Worm (Caenorhabditis elegans) whole organism, L2 larva: ENCODE results near the gene clec-266.
A peak's percentile ranks its signal among the peaks of the same experiment; 100 is the strongest.

Source experiments
- C34F6.9 ChIP-seq: fragments of 150-350 bp; optimal IDR thresholded peaks from 2 replicates; lab custom pipeline; 2014; ENCODE audit warnings: missing biosample characterization, missing genetic modification characterization
- F13H6.1 ChIP-seq: sonication (generic microtip); optimal IDR thresholded peaks from 2 replicates; lab custom pipeline; 2016; ENCODE audit warnings: missing genetic modification characterization, missing compliant biosample characterization
- ZK546.5 ChIP-seq: sonication (generic microtip); optimal IDR thresholded peaks from 2 replicates; lab custom pipeline; 2017; ENCODE audit warnings: missing biosample characterization, missing genetic modification characterization
- aly-2 ChIP-seq: fragments of 150-350 bp; optimal IDR thresholded peaks from 2 replicates; lab custom pipeline; 2014; ENCODE audit warnings: missing biosample characterization, missing genetic modification characterization
- blmp-1 ChIP-seq: sonication (generic microtip); optimal IDR thresholded peaks from 2 replicates; lab custom pipeline; 2017; ENCODE audit warnings: missing genetic modification characterization, mild to moderate bottlenecking, missing compliant biosample characterization, antibody characterized with exemption, moderate library complexity; ENCODE audit not compliant: insufficient read depth
- ceh-82 ChIP-seq: fragments of 150-350 bp; optimal IDR thresholded peaks from 2 replicates; lab custom pipeline; 2014; ENCODE audit warnings: missing biosample characterization, missing genetic modification characterization
- crh-2 ChIP-seq: sonication (generic microtip); optimal IDR thresholded peaks from 2 replicates; lab custom pipeline; 2017; ENCODE audit warnings: missing biosample characterization, missing genetic modification characterization
- egl-27 ChIP-seq: sonication (generic microtip); optimal IDR thresholded peaks from 3 replicates; lab custom pipeline; 2017; ENCODE audit warnings: missing biosample characterization, missing genetic modification reagents, missing genetic modification characterization
- elt-1 ChIP-seq: fragments of 150-350 bp; optimal IDR thresholded peaks from 2 replicates; lab custom pipeline; 2014; ENCODE audit warnings: missing biosample characterization, missing genetic modification characterization
- elt-3 ChIP-seq: sonication (generic microtip); optimal IDR thresholded peaks from 2 replicates; lab custom pipeline; 2017; ENCODE audit warnings: missing biosample characterization, missing genetic modification characterization
- fos-1 ChIP-seq: fragments of 150-350 bp; optimal IDR thresholded peaks from 2 replicates; lab custom pipeline; 2014; ENCODE audit warnings: missing biosample characterization, missing genetic modification characterization
- gmeb-1 ChIP-seq: fragments of 150-350 bp; optimal IDR thresholded peaks from 2 replicates; lab custom pipeline; 2014; ENCODE audit warnings: missing biosample characterization, missing genetic modification characterization
- lin-11 ChIP-seq: fragments of 150-350 bp; sonication (generic microtip); optimal IDR thresholded peaks from 2 replicates; lab custom pipeline; 2014; ENCODE audit warnings: missing biosample characterization, missing genetic modification characterization, inconsistent platforms, mixed read lengths
- lin-13 ChIP-seq: fragments of 150-350 bp; optimal IDR thresholded peaks from 2 replicates; lab custom pipeline; 2014; ENCODE audit warnings: missing biosample characterization, missing genetic modification reagents, missing genetic modification characterization
- lsy-2 ChIP-seq, 2 experiments: fragments of 150-350 bp in 1 of 2; sonication (generic microtip) in 1 of 2; optimal IDR thresholded peaks; 2 replicates each; lab custom pipeline; 2014 to 2017; ENCODE audit warnings: missing biosample characterization in 2 of 2, missing genetic modification characterization in 2 of 2
- mab-5 ChIP-seq: fragments of 150-350 bp; optimal IDR thresholded peaks from 2 replicates; lab custom pipeline; 2014; ENCODE audit warnings: missing biosample characterization, missing genetic modification characterization
- mbf-1 ChIP-seq: sonication (generic microtip); optimal IDR thresholded peaks from 2 replicates; lab custom pipeline; 2017; ENCODE audit warnings: missing biosample characterization, missing genetic modification characterization
- mdl-1 ChIP-seq, 2 experiments: fragments of 150-350 bp in 1 of 2; sonication (generic microtip) in 1 of 2; optimal IDR thresholded peaks; 2 replicates each; lab custom pipeline; 2017; ENCODE audit warnings: missing biosample characterization in 2 of 2, missing genetic modification characterization in 2 of 2
- nhr-10 ChIP-seq: sonication (generic microtip); optimal IDR thresholded peaks from 2 replicates; lab custom pipeline; 2017; ENCODE audit warnings: missing biosample characterization, missing genetic modification characterization
- nhr-11 ChIP-seq: fragments of 150-350 bp; optimal IDR thresholded peaks from 2 replicates; lab custom pipeline; 2014; ENCODE audit warnings: missing biosample characterization, missing genetic modification characterization
- nhr-129 ChIP-seq: fragments of 150-350 bp; optimal IDR thresholded peaks from 2 replicates; lab custom pipeline; 2014; ENCODE audit warnings: missing biosample characterization, missing genetic modification characterization
- nhr-21 ChIP-seq: fragments of 150-350 bp; optimal IDR thresholded peaks from 2 replicates; lab custom pipeline; 2014; ENCODE audit warnings: missing biosample characterization, missing genetic modification characterization
- nhr-23 ChIP-seq: fragments of 150-350 bp; optimal IDR thresholded peaks from 2 replicates; lab custom pipeline; 2014; ENCODE audit warnings: missing biosample characterization, missing genetic modification reagents, missing genetic modification characterization
- nhr-237 ChIP-seq: fragments of 150-350 bp; optimal IDR thresholded peaks from 2 replicates; lab custom pipeline; 2014; ENCODE audit warnings: missing biosample characterization, missing genetic modification characterization
- nhr-25 ChIP-seq: fragments of 150-350 bp; sonication (generic microtip); optimal IDR thresholded peaks from 3 replicates; lab custom pipeline; 2014; ENCODE audit warnings: missing biosample characterization, missing genetic modification characterization
- nhr-6 ChIP-seq: fragments of 150-350 bp; optimal IDR thresholded peaks from 2 replicates; lab custom pipeline; 2014; ENCODE audit warnings: missing biosample characterization, missing genetic modification characterization
- peb-1 ChIP-seq: fragments of 150-350 bp; optimal IDR thresholded peaks from 2 replicates; lab custom pipeline; 2014; ENCODE audit warnings: missing biosample characterization, missing genetic modification characterization
- sem-4 ChIP-seq: fragments of 150-350 bp; optimal IDR thresholded peaks from 2 replicates; lab custom pipeline; 2014; ENCODE audit warnings: missing biosample characterization, missing genetic modification reagents, missing genetic modification characterization
- skn-1 ChIP-seq: sonication (generic microtip); optimal IDR thresholded peaks from 2 replicates; lab custom pipeline; 2017; ENCODE audit warnings: missing biosample characterization, missing genetic modification characterization
- sma-3 ChIP-seq: sonication (generic microtip); optimal IDR thresholded peaks from 2 replicates; lab custom pipeline; 2016; ENCODE audit warnings: missing genetic modification reagents, missing genetic modification characterization, missing compliant biosample characterization
- sma-9 ChIP-seq, 2 experiments: fragments of 150-350 bp in 1 of 2; sonication (generic microtip) in 1 of 2; optimal IDR thresholded peaks; 2 replicates each; lab custom pipeline; 2014 to 2016; ENCODE audit warnings: missing genetic modification characterization in 2 of 2, mild to moderate bottlenecking in 1 of 2, missing biosample characterization in 1 of 2, missing compliant biosample characterization in 1 of 2, missing genetic modification reagents in 1 of 2, moderate library complexity in 1 of 2
- snpc-4 ChIP-seq: fragments of 150-350 bp; optimal IDR thresholded peaks from 2 replicates; lab custom pipeline; 2014; ENCODE audit warnings: missing biosample characterization, missing genetic modification characterization
- unc-39 ChIP-seq: fragments of 150-350 bp; optimal IDR thresholded peaks from 2 replicates; lab custom pipeline; 2014; ENCODE audit warnings: missing biosample characterization, missing genetic modification characterization
- unc-55 ChIP-seq: fragments of 150-350 bp; sonication (generic microtip); optimal IDR thresholded peaks from 3 replicates; lab custom pipeline; 2014; ENCODE audit warnings: missing biosample characterization, missing genetic modification reagents, missing genetic modification characterization
- ztf-1 ChIP-seq: fragments of 200-800 bp; sonication (Bioruptor generic); conservative IDR thresholded peaks from 2 replicates; pipeline ENCODE4 v1.3.6; 2022; ENCODE audit warnings: missing genetic modification characterization, missing compliant biosample characterization
- ztf-11 ChIP-seq: sonication (generic microtip); optimal IDR thresholded peaks from 2 replicates; lab custom pipeline; 2017; ENCODE audit warnings: missing biosample characterization, missing genetic modification characterization

The clec-266 gene

DNA sequence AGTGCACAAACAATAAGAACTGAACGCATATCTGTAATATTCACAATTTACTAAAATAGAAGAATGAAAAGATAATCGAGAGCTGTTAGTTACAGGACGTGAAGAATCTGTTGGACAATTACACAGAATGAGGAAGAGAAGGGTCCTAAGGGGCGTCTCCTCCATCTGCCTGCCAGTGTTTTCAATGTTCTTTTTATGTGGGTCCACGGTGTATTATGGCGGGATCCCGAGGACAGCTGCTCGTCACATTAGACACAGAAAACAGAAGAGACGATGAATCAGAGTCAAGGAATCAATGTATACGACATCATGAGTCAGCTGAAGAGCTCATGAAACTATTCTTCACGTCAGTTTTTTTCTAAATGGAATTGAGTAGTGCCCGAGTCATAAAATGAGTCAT lies 25.6 kb downstream of the clec-266 start, which contains the start of gene ttr-6:
TSS of gene ttr-6 (minus strand) at position 33 of the 400 bp plus-strand sequence.
- TF ChIP-seq sma-9 (GFP tag; optimal IDR thresholded peaks at IDR 0.05; lab: Kevin White, UChicago) (peak; percentile 6), sma-9 (tag; optimal IDR thresholded peaks at IDR 0.05; lab: Kevin White, UChicago) (no peak), lsy-2 (tag; optimal IDR thresholded peaks at IDR 0.05; lab: Kevin White, UChicago) (peak in 1 of 2 experiments; percentile 16), nhr-129 (tag; lab: Kevin White, UChicago) (peak; percentile 55), nhr-237 (no peak)

ce11 chrX:6593178-6593786 lies 29.4 kb downstream of the clec-266 start:
- TF ChIP-seq crh-2 (tag; lab: Kevin White, UChicago) (peak; percentile 63), mdl-1 (tag; optimal IDR thresholded peaks at IDR 0.05; lab: Kevin White, UChicago) (peak in 1 of 2 experiments; percentile 1), nhr-129 (tag; lab: Kevin White, UChicago) (peak; percentile 91), unc-39 (tag; lab: Kevin White, UChicago) (no peak), mbf-1 (tag; lab: Kevin White, UChicago) (no peak), unc-55 (GFP tag; lab: Kevin White, UChicago) (peak; percentile 81), nhr-21 (peak; percentile 53), egl-27 (tag; lab: Kevin White, UChicago) (peak; percentile 70), skn-1 (tag; lab: Kevin White, UChicago) (peak; percentile 44), F13H6.1 (peak; percentile 81), aly-2 (tag; lab: Kevin White, UChicago) (no peak), ceh-82 (tag; lab: Kevin White, UChicago) (no peak), nhr-11 (tag; lab: Kevin White, UChicago) (peak; percentile 15), lin-13 (GFP tag; lab: Kevin White, UChicago) (peak; percentile 61), fos-1 (peak; percentile 46), mab-5 (tag; lab: Kevin White, UChicago) (peak; percentile 29), snpc-4 (peak; percentile 40), gmeb-1 (tag; lab: Kevin White, UChicago) (peak; percentile 66), sma-9 (GFP tag; optimal IDR thresholded peaks at IDR 0.05; lab: Kevin White, UChicago) (peak; percentile 83), sma-9 (tag; optimal IDR thresholded peaks at IDR 0.05; lab: Kevin White, UChicago) (no peak), C34F6.9 (tag; lab: Kevin White, UChicago) (peak; percentile 29), ZK546.5 (tag; lab: Kevin White, UChicago) (no peak), elt-1 (tag; lab: Kevin White, UChicago) (no peak), lsy-2 (tag; optimal IDR thresholded peaks at IDR 0.05; lab: Kevin White, UChicago) (peak; percentile 35 to 70), nhr-6 (tag; lab: Kevin White, UChicago) (peak; percentile 25)

- TF ChIP-seq nhr-129 (tag; lab: Kevin White, UChicago) (peak; percentile 67), F13H6.1 (peak; percentile 63), ceh-82 (tag; lab: Kevin White, UChicago) (no peak), crh-2 (tag; lab: Kevin White, UChicago) (no peak), sma-9 (GFP tag; optimal IDR thresholded peaks at IDR 0.05; lab: Kevin White, UChicago) (peak; percentile 21), sma-9 (tag; optimal IDR thresholded peaks at IDR 0.05; lab: Kevin White, UChicago) (no peak), unc-55 (GFP tag; lab: Kevin White, UChicago) (no peak)
These were observed 31.0 kb downstream of the clec-266 start for ce11 chrX:6591674-6592073.

DNA sequence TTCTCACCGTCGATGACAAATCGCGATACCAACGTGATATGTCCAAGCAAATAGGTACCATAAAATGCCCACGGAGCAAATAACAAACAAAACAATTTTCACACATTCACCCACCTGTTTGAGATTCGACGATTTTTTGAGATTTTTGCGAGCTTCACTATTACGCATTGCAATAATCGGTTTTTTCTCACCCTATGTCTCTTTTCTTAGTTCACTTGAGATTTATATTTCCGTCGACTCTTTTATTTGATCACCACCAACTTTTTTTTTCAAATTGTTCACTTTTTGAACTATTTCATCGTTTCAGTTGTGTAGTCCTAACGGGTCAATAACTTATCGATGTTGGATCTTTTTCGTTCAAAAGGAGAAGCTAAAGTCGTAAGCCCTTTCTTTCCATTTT lies 34.2 kb downstream of the clec-266 start, which contains the start of gene fbxl-4:
TSS of gene fbxl-4 (plus strand) at position 301 of the 400 bp plus-strand sequence.
- no peak for TF ChIP-seq peb-1 (tag; lab: Kevin White, UChicago)
- no peak for TF ChIP-seq egl-27 (tag; lab: Kevin White, UChicago)
- TF ChIP-seq nhr-129 (tag; lab: Kevin White, UChicago), result no peak
- no peak for TF ChIP-seq lin-11 (tag; lab: Kevin White, UChicago)
- no peak for TF ChIP-seq nhr-23 (tag; lab: Kevin White, UChicago)
- no peak for TF ChIP-seq blmp-1 (tag; lab: Kevin White, UChicago)
- no peak for TF ChIP-seq C34F6.9 (tag; lab: Kevin White, UChicago)
- TF ChIP-seq nhr-6 (tag; lab: Kevin White, UChicago), result no peak
- no peak for TF ChIP-seq sem-4 (tag; lab: Kevin White, UChicago)
- TF ChIP-seq nhr-10 (tag; lab: Kevin White, UChicago), result no peak
- TF ChIP-seq lsy-2 (tag; optimal IDR thresholded peaks at IDR 0.05; lab: Kevin White, UChicago), result no peak
- TF ChIP-seq nhr-25 (tag; lab: Kevin White, UChicago), result no peak
- no peak for TF ChIP-seq lin-13 (GFP tag; lab: Kevin White, UChicago)
- no peak for TF ChIP-seq mbf-1 (tag; lab: Kevin White, UChicago)
- no peak for TF ChIP-seq mab-5 (tag; lab: Kevin White, UChicago)
- TF ChIP-seq ztf-1 (GFP tag; lab: Robert Waterston, UW), result no peak
- TF ChIP-seq ztf-11 (tag; lab: Kevin White, UChicago), result no peak
- TF ChIP-seq nhr-21, result no peak
- no peak for TF ChIP-seq elt-3 (tag; lab: Kevin White, UChicago)
- no peak for TF ChIP-seq sma-3 (GFP tag; lab: Kevin White, UChicago)
- TF ChIP-seq, all 48 proteins: peak for 0
